Fruit fly (Drosophila melanogaster): Measurements from ENCODE around the gene CG31674.

Gene CG31674

dm6 chr2L:20799991-20800897, 30.8 kb upstream of the CG31674 start (continued):
- TF ChIP-seq lmd (GFP tag; IDR thresholded peaks at IDR 0.05) (peak; percentile 79), zen2 (GFP tag; IDR thresholded peaks at IDR 0.05; ENCODE audit: partially characterized antibody) (no peak), CG6683 (GFP tag; optimal IDR thresholded peaks at IDR 0.05) (peak; percentile 54), CG34376 (GFP tag; optimal IDR thresholded peaks at IDR 0.05) (peak; percentile 63), CG9797 (GFP tag; optimal IDR thresholded peaks at IDR 0.05) (no peak), dati (GFP tag; IDR thresholded peaks at IDR 0.05) (0 out of 2 replicates have a peak, but pooled peaks have one; percentile 42), Fer1 (GFP tag; optimal IDR thresholded peaks at IDR 0.05) (peak; percentile 88), CG3065 (GFP tag; optimal IDR thresholded peaks at IDR 0.05) (no peak), rib (GFP tag; IDR thresholded peaks at IDR 0.05) (peak; percentile 75)

- TF ChIP-seq lab (GFP tag; optimal IDR thresholded peaks at IDR 0.05) (peak; percentile 30), CG9215 (GFP tag; IDR thresholded peaks at IDR 0.05) (0 out of 2 replicates have a peak, but pooled peaks have one; percentile 25), D (optimal IDR thresholded peaks at IDR 0.05) (no peak), D (GFP tag; optimal IDR thresholded peaks at IDR 0.05) (no peak), Hr78 (GFP tag; optimal IDR thresholded peaks at IDR 0.05) (no peak), CG1603 (tag; optimal IDR thresholded peaks at IDR 0.05) (no peak), vfl (GFP tag; optimal IDR thresholded peaks at IDR 0.05) (no peak), Bgb (GFP tag; IDR thresholded peaks at IDR 0.05; ENCODE audit: partially characterized antibody) (no peak), kni (GFP tag; optimal IDR thresholded peaks at IDR 0.05) (no peak), Hr39 (optimal IDR thresholded peaks at IDR 0.05) (no peak), CG2889 (GFP tag; IDR thresholded peaks at IDR 0.05) (no peak), Dbx (GFP tag; IDR thresholded peaks at IDR 0.05) (no peak), Gsc (GFP tag; IDR thresholded peaks at IDR 0.05) (no peak), CG2116 (GFP tag; optimal IDR thresholded peaks at IDR 0.05) (no peak), sens (GFP tag) (peak; percentile 36), nmo (GFP tag; optimal IDR thresholded peaks at IDR 0.05) (no peak), ham (GFP tag; IDR thresholded peaks at IDR 0.05) (no peak), gcm (GFP tag; optimal IDR thresholded peaks at IDR 0.05) (no peak), MTF-1 (GFP tag; optimal IDR thresholded peaks at IDR 0.05; ENCODE audit: borderline replicate concordance) (no peak), CG8290 (GFP tag; optimal IDR thresholded peaks at IDR 0.05) (no peak), CG8290 (tag; optimal IDR thresholded peaks at IDR 0.05) (peak in 1 of 2 experiments; percentile 34), CG12219 (GFP tag; optimal IDR thresholded peaks at IDR 0.05) (no peak), dysf (GFP tag; IDR thresholded peaks at IDR 0.05) (no peak), prd (optimal IDR thresholded peaks at IDR 0.05) (no peak), prd (GFP tag; IDR thresholded peaks at IDR 0.05) (no peak), pum (GFP tag; optimal IDR thresholded peaks at IDR 0.05) (no peak), h (optimal IDR thresholded peaks at IDR 0.05) (no peak), bbx (GFP tag; IDR thresholded peaks at IDR 0.05; ENCODE audit: partially characterized antibody) (no peak), hb (GFP tag; IDR thresholded peaks at IDR 0.05; ENCODE audit: partially characterized antibody) (0 out of 3 replicates have a peak, but pooled peaks have one; percentile 19), CG2202 (tag; optimal IDR thresholded peaks at IDR 0.05) (no peak), CG14014 (GFP tag; IDR thresholded peaks at IDR 0.05) (no peak), CG30431 (GFP tag; optimal IDR thresholded peaks at IDR 0.05) (no peak), CG3281 (GFP tag; optimal IDR thresholded peaks at IDR 0.05) (no peak), CG16779 (GFP tag; IDR thresholded peaks at IDR 0.05) (0 out of 2 replicates have a peak, but pooled peaks have one; percentile 50), CG7786 (GFP tag; optimal IDR thresholded peaks at IDR 0.05) (no peak), croc (GFP tag; conservative IDR thresholded peaks at IDR 0.05) (no peak), CG32532 (GFP tag; IDR thresholded peaks at IDR 0.05) (0 out of 2 replicates have a peak, but pooled peaks have one; percentile 5), sna (GFP tag; IDR thresholded peaks at IDR 0.05; ENCODE audit: partially characterized antibody) (no peak), Taf1 (GFP tag; IDR thresholded peaks at IDR 0.05) (0 out of 2 replicates have a peak, but pooled peaks have one; percentile 8), z (GFP tag; IDR thresholded peaks at IDR 0.05) (no peak)
Observed at dm6 chr2L:20801801-20802200, 29.3 kb upstream of the CG31674 start.

Data from whole organism, embryonic.